Worm (Caenorhabditis elegans) whole organism, L1 larva: ENCODE measurements around the gene F16G10.1.

ENCODE experiments used
- C04F5.9 ChIP-seq: sonication (generic microtip); optimal IDR thresholded peaks from 2 replicates; lab custom pipeline; 2016; ENCODE audit warnings: missing genetic modification characterization, missing compliant biosample characterization
- F16B12.6 ChIP-seq: fragments of 150-350 bp; optimal IDR thresholded peaks from 2 replicates; lab custom pipeline; 2014; ENCODE audit warnings: missing biosample characterization, missing genetic modification characterization
- Y116A8C.19 ChIP-seq: sonication (generic microtip); optimal IDR thresholded peaks from 2 replicates; lab custom pipeline; 2016; ENCODE audit warnings: missing compliant biosample characterization, missing genetic modification characterization, borderline replicate concordance
- aly-2 ChIP-seq: fragments of 150-350 bp; optimal IDR thresholded peaks from 2 replicates; lab custom pipeline; 2014; ENCODE audit warnings: missing biosample characterization, missing genetic modification characterization
- ceh-63 ChIP-seq: fragments of 200-800 bp; sonication (Bioruptor generic); optimal IDR thresholded peaks from 2 replicates; lab custom pipeline; 2018; ENCODE audit warnings: mild to moderate bottlenecking, missing genetic modification characterization, missing compliant biosample characterization
- ceh-8 ChIP-seq: fragments of 200-800 bp; sonication (Bioruptor generic); optimal IDR thresholded peaks from 2 replicates; lab custom pipeline; 2018; ENCODE audit warnings: mild to moderate bottlenecking, missing genetic modification characterization, moderate library complexity, missing compliant biosample characterization
- ceh-82 ChIP-seq, 3 experiments: fragments of 150-350 bp in 1 of 3; sonication (generic microtip) in 2 of 3; optimal IDR thresholded peaks; 2 replicates each; lab custom pipeline; 2014 to 2017; ENCODE audit warnings: missing biosample characterization in 3 of 3, missing genetic modification characterization in 3 of 3
- ceh-88 ChIP-seq: fragments of 200-800 bp; sonication (Bioruptor generic); IDR thresholded peaks from 2 replicates; pipeline ENCODE4 v1.3.6; 2022; ENCODE audit warnings: missing genetic modification characterization, missing compliant biosample characterization
- dpl-1 ChIP-seq, 3 experiments: fragments of 150-350 bp in 2 of 3; sonication (generic microtip) in 1 of 3; optimal IDR thresholded peaks; 2 replicates each; lab custom pipeline; 2014 to 2017; ENCODE audit warnings: missing biosample characterization in 3 of 3, missing genetic modification characterization in 3 of 3, missing genetic modification reagents in 3 of 3
- dsc-1 ChIP-seq: sonication (generic microtip); optimal IDR thresholded peaks from 2 replicates; lab custom pipeline; 2016; ENCODE audit warnings: mild to moderate bottlenecking, missing genetic modification characterization, missing compliant biosample characterization
- efl-1 ChIP-seq, 4 experiments: fragments of 150-350 bp; optimal IDR thresholded peaks in 3 of 4; peaks in 1 of 4; 1 replicate in 1 of 4; 2 replicates in 3 of 4; lab custom pipeline; 2014; ENCODE audit warnings: missing biosample characterization in 2 of 4, missing genetic modification characterization in 2 of 4, missing genetic modification reagents in 2 of 4
- efl-3 ChIP-seq: fragments of 200-800 bp; sonication (Bioruptor generic); optimal IDR thresholded peaks from 2 replicates; lab custom pipeline; 2018; ENCODE audit warnings: mild to moderate bottlenecking, missing genetic modification characterization, missing compliant biosample characterization
- egl-13 ChIP-seq: sonication (generic microtip); optimal IDR thresholded peaks from 2 replicates; lab custom pipeline; 2016; ENCODE audit warnings: missing genotype, missing genetic modification reagents, missing genetic modification characterization, missing compliant biosample characterization
- egl-27 ChIP-seq, 2 experiments: fragments of 150-350 bp in 1 of 2; sonication (generic microtip); optimal IDR thresholded peaks; 3 replicates each; lab custom pipeline; 2017 to 2018; ENCODE audit warnings: missing biosample characterization in 2 of 2, missing genetic modification characterization in 2 of 2, missing genetic modification reagents in 2 of 2
- elt-2 ChIP-seq: sonication (generic microtip); optimal IDR thresholded peaks from 2 replicates; lab custom pipeline; 2016; ENCODE audit warnings: missing genetic modification characterization, mild to moderate bottlenecking, inconsistent platforms, missing compliant biosample characterization, missing genetic modification reagents
- fkh-10 ChIP-seq: sonication (generic microtip); optimal IDR thresholded peaks from 2 replicates; lab custom pipeline; 2017; ENCODE audit warnings: missing biosample characterization, missing genetic modification reagents, missing genetic modification characterization
- fkh-8 ChIP-seq: sonication (generic microtip); optimal IDR thresholded peaks from 2 replicates; lab custom pipeline; 2016; ENCODE audit warnings: mild to moderate bottlenecking, missing genetic modification characterization, missing compliant biosample characterization
- fos-1 ChIP-seq: fragments of 150-350 bp; optimal IDR thresholded peaks from 2 replicates; lab custom pipeline; 2014; ENCODE audit warnings: missing biosample characterization, missing genetic modification characterization
- hlh-4 ChIP-seq: sonication (generic microtip); optimal IDR thresholded peaks from 2 replicates; lab custom pipeline; 2016; ENCODE audit warnings: mild to moderate bottlenecking, missing genetic modification characterization, missing compliant biosample characterization
- irx-1 ChIP-seq: sonication (generic microtip); optimal IDR thresholded peaks from 2 replicates; lab custom pipeline; 2016; ENCODE audit warnings: missing genetic modification characterization, missing compliant biosample characterization
- lin-13 ChIP-seq: fragments of 150-350 bp; optimal IDR thresholded peaks from 2 replicates; lab custom pipeline; 2014; ENCODE audit warnings: missing biosample characterization, missing genetic modification reagents, missing genetic modification characterization
- lin-15B ChIP-seq: fragments of 150-350 bp; sonication (generic microtip); optimal IDR thresholded peaks from 3 replicates; lab custom pipeline; 2014; ENCODE audit warnings: missing biosample characterization, missing genetic modification characterization
- lin-35 ChIP-seq, 2 experiments: fragments of 150-350 bp; optimal IDR thresholded peaks; 2 replicates each; lab custom pipeline; 2014; ENCODE audit warnings: missing biosample characterization in 2 of 2, missing genetic modification characterization in 2 of 2, missing genetic modification reagents in 2 of 2
- lin-39 ChIP-seq: fragments of 150-350 bp; optimal IDR thresholded peaks from 2 replicates; lab custom pipeline; 2014; ENCODE audit warnings: missing biosample characterization, missing genetic modification reagents, missing genetic modification characterization
- lir-3 ChIP-seq: sonication (generic microtip); optimal IDR thresholded peaks from 2 replicates; lab custom pipeline; 2016; ENCODE audit warnings: mild to moderate bottlenecking, missing genetic modification characterization, moderate library complexity, missing compliant biosample characterization; ENCODE audit not compliant: poor library complexity
- lsy-2 ChIP-seq, 2 experiments: fragments of 150-350 bp; optimal IDR thresholded peaks; 2 replicates each; lab custom pipeline; 2014; ENCODE audit warnings: missing biosample characterization in 2 of 2, missing genetic modification characterization in 2 of 2
- mdl-1 ChIP-seq, 2 experiments: fragments of 150-350 bp; optimal IDR thresholded peaks; 2 replicates each; lab custom pipeline; 2014 to 2017; ENCODE audit warnings: missing biosample characterization in 2 of 2, missing genetic modification characterization in 2 of 2, inconsistent platforms in 1 of 2
- mef-2 ChIP-seq: fragments of 150-350 bp; optimal IDR thresholded peaks from 2 replicates; lab custom pipeline; 2014; ENCODE audit warnings: missing biosample characterization, missing genetic modification characterization
- mep-1 ChIP-seq: fragments of 150-350 bp; optimal IDR thresholded peaks from 2 replicates; lab custom pipeline; 2014; ENCODE audit warnings: missing biosample characterization, missing genetic modification characterization
- nhr-12 ChIP-seq: sonication (generic microtip); optimal IDR thresholded peaks from 2 replicates; lab custom pipeline; 2017; ENCODE audit warnings: missing biosample characterization, missing genetic modification characterization
- nhr-19 ChIP-seq: fragments of 200-800 bp; sonication (Bioruptor generic); conservative IDR thresholded peaks from 2 replicates; pipeline ENCODE4 v1.3.6; 2022; ENCODE audit warnings: missing genetic modification characterization, missing compliant biosample characterization
- nhr-47 ChIP-seq: sonication (generic microtip); optimal IDR thresholded peaks from 2 replicates; lab custom pipeline; 2016; ENCODE audit warnings: mild to moderate bottlenecking, missing genetic modification characterization, moderate library complexity, missing compliant biosample characterization
- nhr-76 ChIP-seq: sonication (generic microtip); optimal IDR thresholded peaks from 2 replicates; lab custom pipeline; 2017; ENCODE audit warnings: missing biosample characterization, missing genetic modification characterization
- nhr-85 ChIP-seq: sonication (generic microtip); peaks from one replicate; lab custom pipeline; 2016; ENCODE audit warnings: missing genetic modification characterization, inconsistent platforms, missing compliant biosample characterization
- nhr-90 ChIP-seq: sonication (generic microtip); optimal IDR thresholded peaks from 2 replicates; lab custom pipeline; 2016; ENCODE audit warnings: mild to moderate bottlenecking, missing genetic modification characterization, missing compliant biosample characterization; ENCODE audit not compliant: poor library complexity
- pax-3 ChIP-seq: fragments of 200-800 bp; sonication (Bioruptor generic); optimal IDR thresholded peaks from 2 replicates; lab custom pipeline; 2018; ENCODE audit warnings: mild to moderate bottlenecking, missing genetic modification characterization, moderate library complexity, missing compliant biosample characterization
- snpc-4 ChIP-seq: fragments of 150-350 bp; optimal IDR thresholded peaks from 2 replicates; lab custom pipeline; 2014; ENCODE audit warnings: missing biosample characterization, missing genetic modification characterization
- sptf-1 ChIP-seq: fragments of 150-350 bp; optimal IDR thresholded peaks from 2 replicates; lab custom pipeline; 2014; ENCODE audit warnings: missing biosample characterization, missing genetic modification characterization
- sup-37 ChIP-seq: fragments of 200-800 bp; sonication (Bioruptor generic); optimal IDR thresholded peaks from 2 replicates; lab custom pipeline; 2018; ENCODE audit warnings: mild to moderate bottlenecking, missing genetic modification characterization, missing compliant biosample characterization
- swsn-7 ChIP-seq: sonication (generic microtip); optimal IDR thresholded peaks from 2 replicates; lab custom pipeline; 2016; ENCODE audit warnings: missing genetic modification characterization, missing compliant biosample characterization
- tlp-1 ChIP-seq: fragments of 150-350 bp; optimal IDR thresholded peaks from 2 replicates; lab custom pipeline; 2014; ENCODE audit warnings: missing biosample characterization, missing genetic modification characterization
- unc-30 ChIP-seq: sonication (generic microtip); optimal IDR thresholded peaks from 2 replicates; lab custom pipeline; 2017; ENCODE audit warnings: missing biosample characterization, missing genetic modification characterization
- unc-86 ChIP-seq: sonication (generic microtip); optimal IDR thresholded peaks from 2 replicates; lab custom pipeline; 2016; ENCODE audit warnings: missing genetic modification characterization, missing compliant biosample characterization
- vab-15 ChIP-seq: sonication (generic microtip); optimal IDR thresholded peaks from 2 replicates; lab custom pipeline; 2017; ENCODE audit warnings: missing genotype, mild to moderate bottlenecking, missing genetic modification characterization, missing compliant biosample characterization
- zag-1 ChIP-seq: fragments of 150-350 bp; optimal IDR thresholded peaks from 2 replicates; lab custom pipeline; 2014; ENCODE audit warnings: missing biosample characterization, missing genetic modification characterization
- ztf-11 ChIP-seq, 2 experiments: sonication (generic microtip); optimal IDR thresholded peaks; 2 replicates each; lab custom pipeline; 2016 to 2017; ENCODE audit warnings: missing genetic modification characterization in 2 of 2, missing biosample characterization in 1 of 2, missing compliant biosample characterization in 1 of 2

F16G10.1 gene

DNA sequence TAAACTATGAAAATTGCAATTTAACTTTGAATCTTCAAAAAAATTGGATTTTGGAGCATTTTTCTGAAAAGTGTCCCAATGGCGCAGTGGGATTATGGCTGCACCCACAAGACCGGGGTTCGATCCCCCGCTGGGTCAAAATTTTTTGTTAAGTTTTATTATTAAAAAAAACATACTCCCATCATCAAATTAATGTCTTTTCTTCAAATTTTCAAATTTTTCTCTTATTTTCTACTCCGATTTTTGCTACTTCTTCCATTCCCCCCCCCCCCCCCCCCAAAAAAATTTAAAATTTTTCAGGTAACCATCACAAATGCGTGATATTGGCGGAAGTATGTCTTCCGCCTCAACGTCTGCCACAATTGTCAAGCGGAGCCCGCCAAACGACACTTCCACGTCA lies 38.9 kb downstream of the F16G10.1 start, which contains the start of gene vab-19:
TSS of gene vab-19 (plus strand) at position 301 of the 400 bp plus-strand sequence.
- TF ChIP-seq unc-86 (tag; lab: Kevin White, UChicago) (no peak), ceh-8 (no peak), ceh-82 (tag; optimal IDR thresholded peaks at IDR 0.05; lab: Kevin White, UChicago) (no peak), sptf-1 (tag; lab: Kevin White, UChicago) (no peak), hlh-4 (tag; lab: Kevin White, UChicago) (no peak), ceh-88 (GFP tag; lab: Robert Waterston, UW) (no peak), irx-1 (no peak), fkh-10 (GFP tag; lab: Kevin White, UChicago) (no peak), nhr-19 (GFP tag; lab: Robert Waterston, UW) (no peak), lir-3 (tag; lab: Kevin White, UChicago) (no peak), aly-2 (no peak), lsy-2 (tag; optimal IDR thresholded peaks at IDR 0.05; lab: Kevin White, UChicago) (no peak), nhr-12 (tag; lab: Kevin White, UChicago) (no peak), egl-27 (tag; optimal IDR thresholded peaks at IDR 0.05; lab: Kevin White, UChicago) (no peak), ztf-11 (tag; optimal IDR thresholded peaks at IDR 0.05; lab: Kevin White, UChicago) (no peak), elt-2 (tag; lab: Kevin White, UChicago) (no peak), nhr-76 (tag; lab: Kevin White, UChicago) (no peak), zag-1 (tag; lab: Kevin White, UChicago) (no peak)
- TF ChIP-seq, all 84 proteins: peak for 0

DNA sequence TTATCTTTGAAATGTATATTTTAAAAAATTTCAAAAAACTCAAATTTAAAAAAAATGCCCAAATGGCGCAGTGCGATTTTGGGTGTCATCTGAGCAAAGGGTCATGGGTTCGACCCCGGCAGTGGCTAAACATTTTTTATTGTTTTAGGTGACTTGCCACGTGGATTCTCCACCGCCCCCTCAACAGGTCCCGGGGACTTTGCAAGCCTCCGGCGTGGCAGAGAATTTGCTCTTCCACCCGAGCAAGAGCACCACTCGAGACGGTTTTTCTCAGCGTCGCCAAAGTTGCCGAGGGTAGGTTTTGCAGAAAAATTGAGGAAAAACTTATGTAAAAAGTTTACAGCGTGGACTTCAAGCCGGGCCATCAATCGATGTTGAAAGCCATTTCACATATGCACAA lies 41.1 kb downstream of the F16G10.1 start:
- no peak for TF ChIP-seq efl-3 (GFP tag; lab: Kevin White, UChicago)
- TF ChIP-seq efl-1 (optimal IDR thresholded peaks at IDR 0.05; lab: Kevin White, UChicago), result no peak
- peak in 1 of 2 experiments; percentile 7 for TF ChIP-seq efl-1 (GFP tag; optimal IDR thresholded peaks at IDR 0.05 in 1 of 2; lab: Kevin White, UChicago)
- no peak for TF ChIP-seq F16B12.6
- TF ChIP-seq fos-1, result no peak
- TF ChIP-seq mdl-1 (tag; optimal IDR thresholded peaks at IDR 0.05; lab: Kevin White, UChicago), result no peak
- TF ChIP-seq lin-35 (GFP tag; optimal IDR thresholded peaks at IDR 0.05; lab: Kevin White, UChicago), result no peak
- TF ChIP-seq swsn-7 (tag; lab: Kevin White, UChicago), result no peak
- TF ChIP-seq mef-2 (tag; lab: Kevin White, UChicago), result no peak

DNA sequence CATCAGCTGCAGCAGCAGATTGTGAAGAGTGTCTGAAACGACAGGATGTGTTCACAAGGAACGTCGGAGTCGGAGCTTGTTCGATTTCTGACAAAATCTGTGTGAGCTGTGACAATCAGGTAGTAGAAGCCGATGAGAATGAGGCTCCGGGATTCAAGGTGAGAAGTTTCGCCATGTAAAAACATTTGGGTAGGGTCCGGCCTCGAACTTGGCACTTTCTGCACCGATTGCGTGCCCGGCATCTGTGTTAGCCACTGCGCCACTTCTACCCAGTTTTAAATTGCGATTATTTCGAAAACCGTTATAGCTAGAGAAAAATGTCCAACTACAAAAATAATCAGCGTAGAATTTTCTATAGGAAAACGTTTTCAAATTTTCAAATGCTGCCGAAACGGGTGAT lies 42.6 kb downstream of the F16G10.1 start:
- no peak for TF ChIP-seq efl-1 (optimal IDR thresholded peaks at IDR 0.05; lab: Kevin White, UChicago)
- TF ChIP-seq efl-1 (GFP tag; optimal IDR thresholded peaks at IDR 0.05 in 1 of 2; lab: Kevin White, UChicago), result peak in 1 of 2 experiments; percentile 11
- TF ChIP-seq pax-3 (tag; lab: Kevin White, UChicago), result no peak

DNA sequence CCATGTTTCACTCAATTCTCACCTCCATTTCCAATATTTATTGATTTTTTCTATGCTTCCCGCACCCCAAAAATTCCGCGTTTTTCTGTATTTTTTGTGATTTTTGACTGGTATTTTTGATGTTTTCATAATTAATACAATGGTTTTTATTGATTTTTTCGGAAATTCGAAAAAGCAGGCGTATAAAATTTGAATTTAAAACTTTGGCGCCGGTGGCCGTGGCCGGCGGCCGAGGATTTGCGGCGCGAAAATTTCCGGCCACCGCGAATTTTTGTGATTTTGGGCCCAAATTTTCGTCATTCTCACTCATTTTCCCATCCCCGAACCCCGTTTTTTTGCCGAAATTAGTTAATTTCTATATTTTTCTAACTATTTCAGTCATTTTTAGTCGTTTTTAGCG lies 46.9 kb downstream of the F16G10.1 start:
- TF ChIP-seq sup-37 (GFP tag; lab: Kevin White, UChicago) (no peak), pax-3 (tag; lab: Kevin White, UChicago) (peak; percentile 67), ztf-11 (tag; optimal IDR thresholded peaks at IDR 0.05; lab: Kevin White, UChicago) (peak in 1 of 2 experiments; percentile 68), vab-15 (tag; lab: Kevin White, UChicago) (no peak), lin-15B (tag; lab: Kevin White, UChicago) (peak; percentile 22), swsn-7 (tag; lab: Kevin White, UChicago) (peak; percentile 46), unc-86 (tag; lab: Kevin White, UChicago) (peak; percentile 2), mep-1 (tag; lab: Kevin White, UChicago) (peak; percentile 51), mdl-1 (tag; optimal IDR thresholded peaks at IDR 0.05; lab: Kevin White, UChicago) (no peak), lir-3 (tag; lab: Kevin White, UChicago) (no peak), nhr-85 (tag; lab: Kevin White, UChicago) (peak; percentile 81), unc-30 (tag; lab: Kevin White, UChicago) (no peak), nhr-90 (tag; lab: Kevin White, UChicago) (peak; percentile 75), dsc-1 (tag; lab: Kevin White, UChicago) (peak; percentile 55), Y116A8C.19 (tag; lab: Kevin White, UChicago) (no peak), ceh-63 (no peak), egl-13 (peak; percentile 12), lin-13 (peak; percentile 27), C04F5.9 (tag; lab: Kevin White, UChicago) (peak; percentile 19), lin-39 (no peak), tlp-1 (no peak), dpl-1 (GFP tag; optimal IDR thresholded peaks at IDR 0.05; lab: Kevin White, UChicago) (peak; percentile 83 to 89 (median 84)), snpc-4 (tag; lab: Kevin White, UChicago) (no peak), nhr-47 (tag; lab: Kevin White, UChicago) (peak; percentile 69), fos-1 (no peak), fkh-8 (tag; lab: Kevin White, UChicago) (peak; percentile 34)
